Worm (Caenorhabditis elegans) whole organism, late embryonic: ENCODE data around the gene gnrr-2.

Experiments used
- K02D7.2 ChIP-seq: sonication (generic microtip); optimal IDR thresholded peaks from 2 replicates; lab custom pipeline; 2017; ENCODE audit warnings: mild to moderate bottlenecking, missing genetic modification characterization, missing compliant biosample characterization
- ama-1 ChIP-seq: fragments of 150-350 bp; optimal IDR thresholded peaks from 2 replicates; lab custom pipeline; 2014
- ceh-22 ChIP-seq: sonication (generic microtip); optimal IDR thresholded peaks from 2 replicates; lab custom pipeline; 2017; ENCODE audit warnings: missing biosample characterization, missing genetic modification characterization
- dmd-4 ChIP-seq: sonication (generic microtip); optimal IDR thresholded peaks from 2 replicates; lab custom pipeline; 2016; ENCODE audit warnings: borderline replicate concordance, missing genetic modification characterization, missing compliant biosample characterization
- fkh-10 ChIP-seq: fragments of 150-350 bp; optimal IDR thresholded peaks from 2 replicates; lab custom pipeline; 2014; ENCODE audit warnings: missing biosample characterization, missing genetic modification reagents, missing genetic modification characterization
- hlh-8 ChIP-seq: sonication (generic microtip); optimal IDR thresholded peaks from 2 replicates; lab custom pipeline; 2016; ENCODE audit warnings: missing genotype, missing genetic modification characterization, missing compliant biosample characterization
- nhr-232 ChIP-seq: sonication (generic microtip); optimal IDR thresholded peaks from 2 replicates; lab custom pipeline; 2016; ENCODE audit warnings: missing genetic modification characterization, missing compliant biosample characterization
- ttx-3 ChIP-seq: sonication (generic microtip); optimal IDR thresholded peaks from 2 replicates; lab custom pipeline; 2016; ENCODE audit warnings: missing genetic modification reagents, missing genetic modification characterization, missing compliant biosample characterization

DNA sequence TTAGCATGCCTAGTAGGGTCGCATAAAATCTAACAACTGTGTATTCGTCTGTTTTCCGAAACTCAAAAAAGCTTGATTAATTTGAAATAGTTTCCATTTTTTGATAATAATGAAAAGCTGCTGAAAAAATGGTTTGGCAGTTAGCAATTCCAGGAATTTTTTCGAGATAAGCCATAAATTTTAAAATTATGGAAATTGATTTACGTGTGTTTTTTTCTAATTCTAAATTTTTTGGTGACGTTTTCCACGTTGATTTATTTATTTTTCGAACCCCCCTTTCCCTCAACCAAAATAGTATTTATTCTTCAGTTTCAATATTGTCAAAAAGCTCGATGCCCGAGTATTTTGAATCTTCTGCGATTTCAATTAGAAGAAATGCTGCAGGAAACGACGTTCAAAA is 20.0 kb downstream of the gnrr-2 start, which contains the start of gene F23B12.1:
- TF ChIP-seq ceh-22 (tag; lab: Kevin White, UChicago) = no peak
- TF ChIP-seq fkh-10 (GFP tag; lab: Kevin White, UChicago) = no peak
- no peak for TF ChIP-seq hlh-8
- no peak for TF ChIP-seq ama-1 (lab: Kevin White, UChicago)
- no peak for TF ChIP-seq K02D7.2 (tag; lab: Kevin White, UChicago)
- TF ChIP-seq ttx-3 (tag; lab: Kevin White, UChicago) = no peak
- no peak for TF ChIP-seq dmd-4 (tag; lab: Kevin White, UChicago)
- TF ChIP-seq nhr-232 (tag; lab: Kevin White, UChicago) = no peak
